Worm (Caenorhabditis elegans) whole organism, late embryonic: ENCODE measurements around the gene F46F2.5.

Experiments
- C38D4.7 ChIP-seq: fragments of 200-800 bp; sonication (Bioruptor generic); optimal IDR thresholded peaks from 2 replicates; lab custom pipeline; 2018; ENCODE audit warnings: mild to moderate bottlenecking, missing genetic modification characterization, moderate library complexity, missing compliant biosample characterization
- F13H6.1 ChIP-seq: sonication (generic microtip); optimal IDR thresholded peaks from 2 replicates; lab custom pipeline; 2016; ENCODE audit warnings: missing genetic modification characterization, missing compliant biosample characterization
- K02D7.2 ChIP-seq: sonication (generic microtip); optimal IDR thresholded peaks from 2 replicates; lab custom pipeline; 2017; ENCODE audit warnings: mild to moderate bottlenecking, missing genetic modification characterization, missing compliant biosample characterization
- K09A11.1 ChIP-seq: sonication (generic microtip); optimal IDR thresholded peaks from 2 replicates; lab custom pipeline; 2017; ENCODE audit warnings: antibody characterized with exemption, mild to moderate bottlenecking, missing genetic modification characterization, missing compliant biosample characterization; ENCODE audit not compliant: insufficient read depth
- T23F11.4 ChIP-seq: fragments of 200-800 bp; sonication (Bioruptor generic); optimal IDR thresholded peaks from 2 replicates; lab custom pipeline; 2018; ENCODE audit warnings: mild to moderate bottlenecking, missing genetic modification characterization, missing compliant biosample characterization
- Y22D7AL.16 ChIP-seq: sonication (generic microtip); optimal IDR thresholded peaks from 2 replicates; lab custom pipeline; 2016; ENCODE audit warnings: missing genetic modification characterization, missing compliant biosample characterization
- ama-1 ChIP-seq: fragments of 150-350 bp; optimal IDR thresholded peaks from 2 replicates; lab custom pipeline; 2014
- ceh-18 ChIP-seq: sonication (generic microtip); optimal IDR thresholded peaks from 2 replicates; lab custom pipeline; 2016; ENCODE audit warnings: missing genetic modification characterization, missing compliant biosample characterization
- ceh-19 ChIP-seq: fragments of 200-800 bp; sonication (Bioruptor generic); optimal IDR thresholded peaks from 2 replicates; lab custom pipeline; 2018; ENCODE audit warnings: mild to moderate bottlenecking, missing genetic modification characterization, missing compliant biosample characterization
- ceh-22 ChIP-seq: sonication (generic microtip); optimal IDR thresholded peaks from 2 replicates; lab custom pipeline; 2017; ENCODE audit warnings: missing biosample characterization, missing genetic modification characterization
- ceh-24 ChIP-seq: sonication (generic microtip); optimal IDR thresholded peaks from 2 replicates; lab custom pipeline; 2016; ENCODE audit warnings: mild to moderate bottlenecking, missing genetic modification characterization, missing compliant biosample characterization
- ceh-30 ChIP-seq: fragments of 150-350 bp; optimal IDR thresholded peaks from 2 replicates; lab custom pipeline; 2014; ENCODE audit warnings: missing biosample characterization, missing genetic modification characterization
- ceh-34 ChIP-seq: sonication (generic microtip); optimal IDR thresholded peaks from 2 replicates; lab custom pipeline; 2016; ENCODE audit warnings: mild to moderate bottlenecking, missing genetic modification characterization, missing compliant biosample characterization
- ceh-45 ChIP-seq: fragments of 200-800 bp; sonication (Bioruptor generic); IDR thresholded peaks from 2 replicates; pipeline ENCODE4 v1.3.6; 2022; ENCODE audit warnings: missing genetic modification reagents, missing genetic modification characterization, missing compliant biosample characterization
- ceh-48 ChIP-seq: sonication (generic microtip); optimal IDR thresholded peaks from 2 replicates; lab custom pipeline; 2016; ENCODE audit warnings: missing genetic modification characterization, inconsistent platforms, missing compliant biosample characterization
- dmd-4 ChIP-seq: sonication (generic microtip); optimal IDR thresholded peaks from 2 replicates; lab custom pipeline; 2016; ENCODE audit warnings: borderline replicate concordance, missing genetic modification characterization, missing compliant biosample characterization
- dve-1 ChIP-seq: sonication (generic microtip); optimal IDR thresholded peaks from 2 replicates; lab custom pipeline; 2017; ENCODE audit warnings: antibody characterized with exemption, mild to moderate bottlenecking, missing genetic modification characterization, missing compliant biosample characterization
- elt-2 ChIP-seq: sonication (generic microtip); optimal IDR thresholded peaks from 2 replicates; lab custom pipeline; 2016; ENCODE audit warnings: missing genetic modification reagents, missing genetic modification characterization, missing compliant biosample characterization
- fkh-10 ChIP-seq: fragments of 150-350 bp; optimal IDR thresholded peaks from 2 replicates; lab custom pipeline; 2014; ENCODE audit warnings: missing biosample characterization, missing genetic modification reagents, missing genetic modification characterization
- gmeb-2 ChIP-seq: sonication (generic microtip); optimal IDR thresholded peaks from 2 replicates; lab custom pipeline; 2016; ENCODE audit warnings: missing genetic modification characterization, inconsistent platforms, missing compliant biosample characterization
- hlh-15 ChIP-seq: sonication (generic microtip); optimal IDR thresholded peaks from 2 replicates; lab custom pipeline; 2016; ENCODE audit warnings: missing genetic modification characterization, missing compliant biosample characterization
- hlh-30 ChIP-seq: sonication (generic microtip); optimal IDR thresholded peaks from 2 replicates; lab custom pipeline; 2017; ENCODE audit warnings: antibody characterized with exemption, missing genetic modification characterization, missing compliant biosample characterization; ENCODE audit not compliant: insufficient read depth
- hlh-8 ChIP-seq: sonication (generic microtip); optimal IDR thresholded peaks from 2 replicates; lab custom pipeline; 2016; ENCODE audit warnings: missing genotype, missing genetic modification characterization, missing compliant biosample characterization
- lim-6 ChIP-seq: sonication (generic microtip); optimal IDR thresholded peaks from 2 replicates; lab custom pipeline; 2016; ENCODE audit warnings: missing genetic modification characterization, missing compliant biosample characterization
- mec-3 ChIP-seq: sonication (generic microtip); optimal IDR thresholded peaks from 2 replicates; lab custom pipeline; 2016; ENCODE audit warnings: borderline replicate concordance, missing genetic modification characterization, missing compliant biosample characterization
- nfya-1 ChIP-seq: sonication (generic microtip); optimal IDR thresholded peaks from 2 replicates; lab custom pipeline; 2017; ENCODE audit warnings: missing genetic modification characterization, mild to moderate bottlenecking, missing compliant biosample characterization, antibody characterized with exemption, moderate library complexity
- nhr-11 ChIP-seq: fragments of 150-350 bp; optimal IDR thresholded peaks from 2 replicates; lab custom pipeline; 2014; ENCODE audit warnings: missing biosample characterization, missing genetic modification characterization
- nhr-232 ChIP-seq: sonication (generic microtip); optimal IDR thresholded peaks from 2 replicates; lab custom pipeline; 2016; ENCODE audit warnings: missing genetic modification characterization, missing compliant biosample characterization
- npax-4 ChIP-seq: sonication (generic microtip); optimal IDR thresholded peaks from 2 replicates; lab custom pipeline; 2016; ENCODE audit warnings: missing genetic modification characterization, missing compliant biosample characterization
- odd-2 ChIP-seq: sonication (generic microtip); optimal IDR thresholded peaks from 2 replicates; lab custom pipeline; 2017; ENCODE audit warnings: antibody characterized with exemption, mild to moderate bottlenecking, missing genetic modification characterization, missing compliant biosample characterization
- pax-1 ChIP-seq: fragments of 150-350 bp; optimal IDR thresholded peaks from 2 replicates; lab custom pipeline; 2014; ENCODE audit warnings: missing biosample characterization, missing genetic modification characterization
- pha-2 ChIP-seq: sonication (generic microtip); optimal IDR thresholded peaks from 2 replicates; lab custom pipeline; 2017; ENCODE audit warnings: mild to moderate bottlenecking, missing genetic modification characterization, missing compliant biosample characterization
- pha-4 ChIP-seq: fragments of 150-350 bp; optimal IDR thresholded peaks from 2 replicates; lab custom pipeline; 2018; ENCODE audit warnings: missing biosample characterization, missing genetic modification reagents, missing genetic modification characterization
- pqm-1 ChIP-seq: sonication (generic microtip); optimal IDR thresholded peaks from 2 replicates; lab custom pipeline; 2016; ENCODE audit warnings: missing genetic modification characterization, missing compliant biosample characterization
- pros-1 ChIP-seq: fragments of 150-350 bp; optimal IDR thresholded peaks from 2 replicates; lab custom pipeline; 2014; ENCODE audit warnings: missing biosample characterization, missing genetic modification reagents, missing genetic modification characterization
- ref-2 ChIP-seq: sonication (generic microtip); optimal IDR thresholded peaks from 2 replicates; lab custom pipeline; 2016; ENCODE audit warnings: missing genetic modification characterization, missing compliant biosample characterization
- rnt-1 ChIP-seq: sonication (generic microtip); optimal IDR thresholded peaks from 2 replicates; lab custom pipeline; 2016; ENCODE audit warnings: missing genetic modification characterization, missing compliant biosample characterization
- sdc-2 ChIP-seq: sonication (generic microtip); optimal IDR thresholded peaks from 2 replicates; lab custom pipeline; 2016; ENCODE audit warnings: missing genotype, missing genetic modification characterization, missing compliant biosample characterization
- sox-2 ChIP-seq: fragments of 200-800 bp; sonication (Bioruptor generic); IDR thresholded peaks from 2 replicates; pipeline ENCODE4 v1.3.6; 2022; ENCODE audit warnings: missing genetic modification reagents, missing genetic modification characterization, missing compliant biosample characterization
- sox-4 ChIP-seq: sonication (generic microtip); optimal IDR thresholded peaks from 2 replicates; lab custom pipeline; 2017; ENCODE audit warnings: mild to moderate bottlenecking, missing genetic modification characterization, inconsistent platforms, missing compliant biosample characterization
- syd-9 ChIP-seq: sonication (generic microtip); optimal IDR thresholded peaks from 2 replicates; lab custom pipeline; 2016; ENCODE audit warnings: mild to moderate bottlenecking, missing genetic modification characterization, moderate library complexity, missing compliant biosample characterization
- tbx-2 ChIP-seq: sonication (generic microtip); optimal IDR thresholded peaks from 2 replicates; lab custom pipeline; 2016; ENCODE audit warnings: missing genetic modification characterization, missing compliant biosample characterization
- unc-3 ChIP-seq, 2 experiments: fragments of 200-800 bp in 1 of 2; sonication (Bioruptor generic) in 1 of 2; sonication (generic microtip) in 1 of 2; conservative IDR thresholded peaks in 1 of 2; optimal IDR thresholded peaks in 1 of 2; 2 replicates each; pipeline versions ENCODE4 v1.3.6 to Lab custom; 2016 to 2022; ENCODE audit warnings: missing compliant biosample characterization in 2 of 2, missing genetic modification characterization in 2 of 2, missing genetic modification reagents in 1 of 2
- unc-42 ChIP-seq: sonication (generic microtip); optimal IDR thresholded peaks from 2 replicates; lab custom pipeline; 2016; ENCODE audit warnings: missing genotype, missing genetic modification characterization, missing compliant biosample characterization
- unc-55 ChIP-seq: sonication (generic microtip); optimal IDR thresholded peaks from 2 replicates; lab custom pipeline; 2017; ENCODE audit warnings: missing biosample characterization, missing genetic modification reagents, missing genetic modification characterization
- unc-86 ChIP-seq: sonication (generic microtip); optimal IDR thresholded peaks from 2 replicates; lab custom pipeline; 2016; ENCODE audit warnings: missing genetic modification characterization, missing compliant biosample characterization
- zip-5 ChIP-seq: sonication (generic microtip); optimal IDR thresholded peaks from 2 replicates; lab custom pipeline; 2016; ENCODE audit warnings: missing genetic modification characterization, missing compliant biosample characterization
- ztf-16 ChIP-seq: sonication (generic microtip); optimal IDR thresholded peaks from 2 replicates; lab custom pipeline; 2017; ENCODE audit warnings: missing genetic modification characterization, missing compliant biosample characterization

F46F2.5 gene

ce11 chrX:15274079-15274478 lies 11.6 kb downstream of the F46F2.5 start:
- TF ChIP-seq fkh-10 (GFP tag; lab: Kevin White, UChicago) (no peak), rnt-1 (tag; lab: Kevin White, UChicago) (peak; percentile 40), tbx-2 (peak; percentile 25), ceh-30 (tag; lab: Kevin White, UChicago) (no peak), syd-9 (tag; lab: Kevin White, UChicago) (no peak), ceh-22 (no peak), unc-3 (GFP tag; conservative IDR thresholded peaks at IDR 0.05; lab: Robert Waterston, UW) (no peak), unc-3 (tag; optimal IDR thresholded peaks at IDR 0.05; lab: Kevin White, UChicago) (no peak)

- no peak for TF ChIP-seq ama-1 (lab: Kevin White, UChicago)
- TF ChIP-seq zip-5 (tag; lab: Kevin White, UChicago), result no peak
- TF ChIP-seq ceh-45 (GFP tag; lab: Robert Waterston, UW), result no peak
- peak; percentile 82 for TF ChIP-seq pros-1 (tag; lab: Kevin White, UChicago)
- no peak for TF ChIP-seq gmeb-2 (tag; lab: Kevin White, UChicago)
- no peak for TF ChIP-seq hlh-15 (tag; lab: Kevin White, UChicago)
- TF ChIP-seq ceh-24, result no peak
- peak; percentile 58 for TF ChIP-seq F13H6.1 (tag; lab: Kevin White, UChicago)
- TF ChIP-seq odd-2 (tag; lab: Kevin White, UChicago), result no peak
- no peak for TF ChIP-seq pax-1 (tag; lab: Kevin White, UChicago)
- no peak for TF ChIP-seq mec-3
- TF ChIP-seq ceh-48 (tag; lab: Kevin White, UChicago), result no peak
- TF ChIP-seq dve-1 (tag; lab: Kevin White, UChicago), result peak; percentile 76
- peak; percentile 37 for TF ChIP-seq K09A11.1 (tag; lab: Kevin White, UChicago)
- TF ChIP-seq nhr-232, result no peak
- TF ChIP-seq K02D7.2 (tag; lab: Kevin White, UChicago), result peak; percentile 35
- peak; percentile 24 for TF ChIP-seq hlh-30 (tag; lab: Kevin White, UChicago)
- peak; percentile 90 for TF ChIP-seq ceh-34
- TF ChIP-seq npax-4 (tag; lab: Kevin White, UChicago), result no peak
- TF ChIP-seq ceh-22, result no peak
- TF ChIP-seq unc-42 (tag; lab: Kevin White, UChicago), result no peak
- TF ChIP-seq Y22D7AL.16 (tag; lab: Kevin White, UChicago), result no peak
- no peak for TF ChIP-seq unc-55 (GFP tag; lab: Kevin White, UChicago)
- peak; percentile 95 for TF ChIP-seq rnt-1 (tag; lab: Kevin White, UChicago)
- TF ChIP-seq unc-3 (GFP tag; conservative IDR thresholded peaks at IDR 0.05; lab: Robert Waterston, UW), result no peak
- TF ChIP-seq unc-3 (tag; optimal IDR thresholded peaks at IDR 0.05; lab: Kevin White, UChicago), result no peak
- TF ChIP-seq hlh-8 (tag; lab: Kevin White, UChicago), result peak; percentile 29
- no peak for TF ChIP-seq sox-2 (GFP tag; lab: Robert Waterston, UW)
- TF ChIP-seq T23F11.4 (GFP tag; lab: Kevin White, UChicago), result peak; percentile 70
- peak; percentile 39 for TF ChIP-seq sdc-2 (tag; lab: Kevin White, UChicago)
- no peak for TF ChIP-seq sox-4 (tag; lab: Kevin White, UChicago)
- no peak for TF ChIP-seq pha-4 (tag; lab: Kevin White, UChicago)
- TF ChIP-seq nhr-11 (tag; lab: Kevin White, UChicago), result no peak
- peak; percentile 51 for TF ChIP-seq fkh-10 (GFP tag; lab: Kevin White, UChicago)
- TF ChIP-seq nfya-1 (tag; lab: Kevin White, UChicago), result peak; percentile 88
- TF ChIP-seq elt-2 (tag; lab: Kevin White, UChicago), result peak; percentile 52
- no peak for TF ChIP-seq dmd-4 (tag; lab: Kevin White, UChicago)
- no peak for TF ChIP-seq lim-6 (tag; lab: Kevin White, UChicago)
- TF ChIP-seq ztf-16, result peak; percentile 38
- peak; percentile 82 for TF ChIP-seq ceh-19
- TF ChIP-seq unc-86 (tag; lab: Kevin White, UChicago), result no peak
- peak; percentile 9 for TF ChIP-seq C38D4.7 (GFP tag; lab: Kevin White, UChicago)
- TF ChIP-seq pqm-1 (tag; lab: Kevin White, UChicago), result no peak
- peak; percentile 94 for TF ChIP-seq ceh-18 (tag; lab: Kevin White, UChicago)
- no peak for TF ChIP-seq pha-2 (tag; lab: Kevin White, UChicago)
- TF ChIP-seq ref-2 (tag; lab: Kevin White, UChicago), result peak; percentile 82
Observed at ce11 chrX:15274827-15275761, 12.6 kb downstream of the F46F2.5 start.
